Worm (Caenorhabditis elegans) whole organism, L1 larva: ENCODE data around the gene F41B4.1.

Experiments used
- Y116A8C.19 ChIP-seq: sonication (generic microtip); optimal IDR thresholded peaks from 2 replicates; lab custom pipeline; 2016; ENCODE audit warnings: missing compliant biosample characterization, missing genetic modification characterization, borderline replicate concordance
- efl-1 ChIP-seq, 4 experiments: fragments of 150-350 bp; optimal IDR thresholded peaks in 3 of 4; peaks in 1 of 4; 1 replicate in 1 of 4; 2 replicates in 3 of 4; lab custom pipeline; 2014; ENCODE audit warnings: missing biosample characterization in 2 of 4, missing genetic modification characterization in 2 of 4, missing genetic modification reagents in 2 of 4
- elt-3 ChIP-seq, 6 experiments: fragments of 150-350 bp in 1 of 6; sonication (generic microtip); optimal IDR thresholded peaks; 2 replicates each; lab custom pipeline; 2017 to 2018; ENCODE audit warnings: missing biosample characterization in 6 of 6, missing genetic modification characterization in 6 of 6, inconsistent platforms in 1 of 6
- grh-1 ChIP-seq: fragments of 200-800 bp; sonication (Bioruptor generic); IDR thresholded peaks from 2 replicates; pipeline ENCODE4 v1.3.6; 2022; ENCODE audit warnings: missing genetic modification reagents, missing genetic modification characterization, missing compliant biosample characterization
- mab-9 ChIP-seq: fragments of 200-800 bp; sonication (Bioruptor generic); IDR thresholded peaks from 2 replicates; pipeline ENCODE4 v1.3.6; 2022; ENCODE audit warnings: missing genetic modification reagents, missing genetic modification characterization, missing compliant biosample characterization
- mdl-1 ChIP-seq, 2 experiments: fragments of 150-350 bp; optimal IDR thresholded peaks; 2 replicates each; lab custom pipeline; 2014 to 2017; ENCODE audit warnings: missing biosample characterization in 2 of 2, missing genetic modification characterization in 2 of 2, inconsistent platforms in 1 of 2
- mef-2 ChIP-seq: fragments of 150-350 bp; optimal IDR thresholded peaks from 2 replicates; lab custom pipeline; 2014; ENCODE audit warnings: missing biosample characterization, missing genetic modification characterization
- nhr-11 ChIP-seq: fragments of 150-350 bp; optimal IDR thresholded peaks from 2 replicates; lab custom pipeline; 2014; ENCODE audit warnings: missing biosample characterization, missing genetic modification characterization
- nhr-90 ChIP-seq: sonication (generic microtip); optimal IDR thresholded peaks from 2 replicates; lab custom pipeline; 2016; ENCODE audit warnings: mild to moderate bottlenecking, missing genetic modification characterization, missing compliant biosample characterization; ENCODE audit not compliant: poor library complexity
- pax-3 ChIP-seq: fragments of 200-800 bp; sonication (Bioruptor generic); optimal IDR thresholded peaks from 2 replicates; lab custom pipeline; 2018; ENCODE audit warnings: mild to moderate bottlenecking, missing genetic modification characterization, moderate library complexity, missing compliant biosample characterization
- rnt-1 ChIP-seq: sonication (generic microtip); optimal IDR thresholded peaks from 2 replicates; lab custom pipeline; 2016; ENCODE audit warnings: mild to moderate bottlenecking, missing genetic modification characterization, moderate library complexity, missing compliant biosample characterization

DNA sequence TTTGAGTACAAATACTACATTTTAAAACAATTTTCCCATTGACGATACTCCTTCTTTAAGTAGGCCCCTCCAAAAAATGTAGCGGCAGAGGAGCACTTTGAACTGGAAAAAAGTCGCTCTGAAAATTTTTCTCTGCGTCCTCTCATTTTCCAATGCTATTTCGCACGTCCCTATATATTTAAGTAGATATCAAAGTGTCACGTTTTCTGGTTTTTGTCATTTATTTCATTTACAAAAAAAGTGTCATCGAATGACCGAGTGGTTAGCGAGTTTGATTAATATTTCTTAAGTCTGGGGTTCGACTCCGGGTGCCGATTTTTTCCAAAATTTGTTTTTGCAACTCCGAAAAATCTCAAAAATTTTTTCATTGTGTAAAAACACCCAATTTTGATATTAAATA, 41.2 kb upstream of the F41B4.1 start:
- TF ChIP-seq Y116A8C.19 (tag; lab: Kevin White, UChicago): no peak
- no peak for TF ChIP-seq nhr-11 (tag; lab: Kevin White, UChicago)
- no peak for TF ChIP-seq mdl-1 (tag; optimal IDR thresholded peaks at IDR 0.05; lab: Kevin White, UChicago)
- TF ChIP-seq rnt-1 (tag; lab: Kevin White, UChicago): no peak
- TF ChIP-seq mab-9 (GFP tag; lab: Robert Waterston, UW): no peak
- no peak for TF ChIP-seq grh-1 (GFP tag; lab: Robert Waterston, UW)
- no peak for TF ChIP-seq nhr-90 (tag; lab: Kevin White, UChicago)
- no peak for TF ChIP-seq elt-3 (tag; optimal IDR thresholded peaks at IDR 0.05; lab: Kevin White, UChicago)
- TF ChIP-seq efl-1 (optimal IDR thresholded peaks at IDR 0.05; lab: Kevin White, UChicago): no peak
- no peak for TF ChIP-seq efl-1 (GFP tag; optimal IDR thresholded peaks at IDR 0.05 in 1 of 2; lab: Kevin White, UChicago)
- TF ChIP-seq pax-3 (tag; lab: Kevin White, UChicago): no peak
- no peak for TF ChIP-seq mef-2
